Worm (Caenorhabditis elegans) whole organism, L2 larva: ENCODE data around the gene lst-4.

Source experiments
- F13H6.1 ChIP-seq: sonication (generic microtip); optimal IDR thresholded peaks from 2 replicates; lab custom pipeline; 2016; ENCODE audit warnings: missing genetic modification characterization, missing compliant biosample characterization
- ama-1 ChIP-seq: fragments of 150-350 bp; optimal IDR thresholded peaks from 2 replicates; lab custom pipeline; 2018; ENCODE audit warnings: inconsistent platforms
- crh-2 ChIP-seq: sonication (generic microtip); optimal IDR thresholded peaks from 2 replicates; lab custom pipeline; 2017; ENCODE audit warnings: missing biosample characterization, missing genetic modification characterization
- elt-1 ChIP-seq: fragments of 150-350 bp; optimal IDR thresholded peaks from 2 replicates; lab custom pipeline; 2014; ENCODE audit warnings: missing biosample characterization, missing genetic modification characterization
- lin-13 ChIP-seq: fragments of 150-350 bp; optimal IDR thresholded peaks from 2 replicates; lab custom pipeline; 2014; ENCODE audit warnings: missing biosample characterization, missing genetic modification reagents, missing genetic modification characterization
- nhr-11 ChIP-seq: fragments of 150-350 bp; optimal IDR thresholded peaks from 2 replicates; lab custom pipeline; 2014; ENCODE audit warnings: missing biosample characterization, missing genetic modification characterization
- nhr-129 ChIP-seq: fragments of 150-350 bp; optimal IDR thresholded peaks from 2 replicates; lab custom pipeline; 2014; ENCODE audit warnings: missing biosample characterization, missing genetic modification characterization
- nhr-237 ChIP-seq: fragments of 150-350 bp; optimal IDR thresholded peaks from 2 replicates; lab custom pipeline; 2014; ENCODE audit warnings: missing biosample characterization, missing genetic modification characterization
- nhr-6 ChIP-seq: fragments of 150-350 bp; optimal IDR thresholded peaks from 2 replicates; lab custom pipeline; 2014; ENCODE audit warnings: missing biosample characterization, missing genetic modification characterization
- nhr-77 ChIP-seq: fragments of 150-350 bp; optimal IDR thresholded peaks from 2 replicates; lab custom pipeline; 2014; ENCODE audit warnings: missing biosample characterization, missing genetic modification characterization
- peb-1 ChIP-seq: fragments of 150-350 bp; optimal IDR thresholded peaks from 2 replicates; lab custom pipeline; 2014; ENCODE audit warnings: missing biosample characterization, missing genetic modification characterization
- zag-1 ChIP-seq: fragments of 150-350 bp; optimal IDR thresholded peaks from 2 replicates; lab custom pipeline; 2014; ENCODE audit warnings: missing biosample characterization, missing genetic modification characterization
- ztf-11 ChIP-seq: sonication (generic microtip); optimal IDR thresholded peaks from 2 replicates; lab custom pipeline; 2017; ENCODE audit warnings: missing biosample characterization, missing genetic modification characterization

- TF ChIP-seq nhr-237 (tag; lab: Kevin White, UChicago) (no peak), lin-13 (GFP tag; lab: Kevin White, UChicago) (no peak), nhr-6 (tag; lab: Kevin White, UChicago) (no peak), nhr-11 (tag; lab: Kevin White, UChicago) (no peak), zag-1 (tag; lab: Kevin White, UChicago) (no peak), ztf-11 (no peak), elt-1 (no peak), ama-1 (lab: Kevin White, UChicago) (no peak), crh-2 (tag; lab: Kevin White, UChicago) (no peak), peb-1 (tag; lab: Kevin White, UChicago) (no peak), F13H6.1 (tag; lab: Kevin White, UChicago) (no peak), nhr-129 (tag; lab: Kevin White, UChicago) (no peak), nhr-77 (tag; lab: Kevin White, UChicago) (no peak)
These were observed 49.7 kb upstream of the lst-4 start for ce11 chrIV:14119327-14119726.
